Fruit fly (Drosophila melanogaster): ENCODE data around the gene Jon66Cii.

DNA sequence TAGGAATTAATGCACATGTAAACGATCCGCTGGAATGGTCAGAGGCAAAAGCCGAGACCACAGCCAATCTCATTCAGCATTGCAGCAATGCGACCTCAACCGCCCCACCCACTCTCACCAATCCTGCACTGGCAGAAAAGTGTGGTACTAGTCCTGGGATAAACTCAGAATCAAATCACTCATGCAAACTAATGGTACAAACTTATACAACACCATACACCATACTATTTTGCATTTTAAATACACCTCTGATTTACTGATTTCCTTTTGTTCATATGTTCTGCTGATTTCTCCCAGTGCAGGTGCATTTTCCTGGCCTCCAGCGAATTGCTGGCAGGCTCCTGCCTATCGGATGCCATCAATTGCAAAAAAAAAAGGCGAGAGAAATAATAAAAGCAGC is 25.5 kb upstream of the Jon66Cii start:
- TF ChIP-seq insv (optimal IDR thresholded peaks at IDR 0.05) (no peak), Myc (optimal IDR thresholded peaks at IDR 0.05) (no peak), psq (optimal IDR thresholded peaks at IDR 0.05) (no peak), ttk (optimal IDR thresholded peaks at IDR 0.05) (no peak)
